Worm (Caenorhabditis elegans) whole organism, midembryonic: ENCODE data around the gene fbxa-139.
"Not testable (repeated sequence)": the region's sequence is repeated elsewhere in the genome, so short reads cannot be mapped to it uniquely, and the experiment has no call there.

Source experiments
- T22C8.4 ChIP-seq: fragments of 200-800 bp; sonication (Bioruptor generic); IDR thresholded peaks from 2 replicates; pipeline ENCODE4 v1.3.6; 2022; ENCODE audit warnings: missing genetic modification characterization, missing compliant biosample characterization
- cog-1 ChIP-seq: sonication (generic microtip); optimal IDR thresholded peaks from 2 replicates; lab custom pipeline; 2016; ENCODE audit warnings: missing genetic modification characterization, missing compliant biosample characterization
- flt-1 ChIP-seq: fragments of 200-800 bp; sonication (Bioruptor generic); IDR thresholded peaks from 2 replicates; pipeline ENCODE4 v1.3.6; 2022; ENCODE audit warnings: missing genetic modification characterization, missing compliant biosample characterization
- klf-2 ChIP-seq: fragments of 200-800 bp; sonication (Bioruptor generic); conservative IDR thresholded peaks from 2 replicates; pipeline ENCODE4 v1.3.6; 2022; ENCODE audit warnings: missing genetic modification reagents, missing genetic modification characterization, missing compliant biosample characterization
- med-1 ChIP-seq: sonication (generic microtip); optimal IDR thresholded peaks from 2 replicates; lab custom pipeline; 2017; ENCODE audit warnings: missing genetic modification characterization, mild to moderate bottlenecking, missing compliant biosample characterization, antibody characterized with exemption, missing genetic modification reagents; ENCODE audit not compliant: insufficient read depth
- ref-1 ChIP-seq: fragments of 200-800 bp; sonication (Bioruptor generic); conservative IDR thresholded peaks from 2 replicates; pipeline ENCODE4 v1.3.6; 2022; ENCODE audit warnings: missing genetic modification reagents, missing genetic modification characterization, missing compliant biosample characterization
- tab-1 ChIP-seq: fragments of 200-800 bp; sonication (Bioruptor generic); IDR thresholded peaks from 2 replicates; pipeline ENCODE4 v1.3.6; 2022; ENCODE audit warnings: missing genetic modification characterization, missing compliant biosample characterization
- ztf-23 ChIP-seq: fragments of 200-800 bp; sonication (Bioruptor generic); IDR thresholded peaks from 2 replicates; pipeline ENCODE4 v1.3.6; 2022; ENCODE audit warnings: missing genetic modification reagents, missing genetic modification characterization, missing compliant biosample characterization
- ztf-29 ChIP-seq: fragments of 200-800 bp; sonication (Bioruptor generic); IDR thresholded peaks from 2 replicates; pipeline ENCODE4 v1.3.6; 2022; ENCODE audit warnings: missing genetic modification reagents, missing genetic modification characterization, missing compliant biosample characterization

The fbxa-139 gene

ce11 chrV:15602253-15602652 is 7.8 kb upstream of the fbxa-139 start, which contains the start of gene fbxa-152:
Gene fbxa-152, minus strand, starts transcription at chrV:15602353.
- TF ChIP-seq ztf-23 (GFP tag; lab: Robert Waterston, UW) (no peak), ztf-29 (GFP tag; lab: Robert Waterston, UW) (no peak), ref-1 (no peak), cog-1 (no peak), tab-1 (no peak), T22C8.4 (no peak), klf-2 (GFP tag; lab: Robert Waterston, UW) (no peak), flt-1 (GFP tag; lab: Robert Waterston, UW) (no peak), med-1 (GFP tag; lab: Kevin White, UChicago) (no peak)

- not testable (repeated sequence) for TF ChIP-seq cog-1; tab-1; klf-2 (GFP tag; lab: Robert Waterston, UW)
Observed at ce11 chrV:15599762-15600161, 5.3 kb upstream of the fbxa-139 start, which contains the start of gene B0391.14. Gene B0391.14, minus strand, starts transcription at chrV:15599862.

DNA sequence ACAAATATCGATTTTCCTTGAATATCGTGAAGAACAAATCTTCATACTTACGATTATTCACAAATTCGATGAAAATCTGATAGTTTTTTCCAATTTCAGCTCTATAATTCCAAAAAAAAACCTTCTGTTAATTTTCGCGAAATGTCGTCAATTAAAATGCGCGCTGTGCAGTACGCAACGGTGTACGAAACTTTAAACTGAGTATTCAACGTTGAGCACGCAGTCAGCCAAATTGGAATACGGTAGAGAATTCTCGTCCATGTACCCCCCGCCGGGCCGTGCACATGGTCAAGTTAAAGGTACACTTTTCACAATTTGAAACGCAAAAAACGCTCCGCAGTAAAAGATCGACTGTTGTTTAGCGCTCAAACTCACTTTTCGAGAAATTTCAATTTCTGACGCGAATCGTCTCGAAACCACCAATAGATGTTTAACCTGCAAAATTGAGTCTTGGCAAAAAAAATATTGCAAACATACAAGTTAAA is 4.2 kb downstream of the fbxa-139 start, which contains the start of gene F28F8.7:
Gene F28F8.7 (minus strand): TSS at position 435 of the 485 bp plus-strand sequence.
- TF ChIP-seq tab-1; cog-1; flt-1 (GFP tag; lab: Robert Waterston, UW): not testable (repeated sequence)

DNA sequence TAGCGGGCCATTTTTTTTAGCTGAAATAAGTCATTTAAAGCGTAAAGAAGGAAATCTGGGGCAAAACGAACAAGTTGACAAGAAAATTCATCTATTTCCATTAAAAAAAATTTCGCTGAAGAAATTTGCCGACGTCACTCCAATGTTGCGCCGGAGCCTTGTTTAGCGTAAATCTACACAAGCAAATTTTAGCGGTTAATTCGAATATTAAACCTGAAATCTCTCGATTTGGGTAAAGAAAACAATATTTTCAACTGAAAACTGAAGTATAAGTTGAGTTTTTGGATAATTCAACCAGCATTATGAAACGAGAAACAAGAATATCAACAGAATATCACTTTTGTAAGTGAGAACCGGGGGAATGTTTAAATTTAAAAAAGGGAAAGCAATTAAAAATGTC is 16.1 kb downstream of the fbxa-139 start, which contains the start of gene F28F8.9:
Gene F28F8.9 (minus strand): TSS at position 288 of the 400 bp plus-strand sequence.
- no peak for TF ChIP-seq klf-2 (GFP tag; lab: Robert Waterston, UW)
- no peak for TF ChIP-seq cog-1
- no peak for TF ChIP-seq ref-1
- TF ChIP-seq T22C8.4 = no peak
- no peak for TF ChIP-seq tab-1
- TF ChIP-seq ztf-23 (GFP tag; lab: Robert Waterston, UW) = no peak

ce11 chrV:15577395-15577896 is 17.0 kb downstream of the fbxa-139 start, which contains the start of gene atx-3:
Gene atx-3, minus strand, starts transcription at chrV:15577445.
- no peak for TF ChIP-seq ztf-29 (GFP tag; lab: Robert Waterston, UW)
- no peak for TF ChIP-seq T22C8.4
- no peak for TF ChIP-seq ztf-23 (GFP tag; lab: Robert Waterston, UW)
- TF ChIP-seq med-1 (GFP tag; lab: Kevin White, UChicago) = no peak
- TF ChIP-seq klf-2 (GFP tag; lab: Robert Waterston, UW) = no peak
- no peak for TF ChIP-seq cog-1
- TF ChIP-seq ref-1 = no peak
- no peak for TF ChIP-seq tab-1
- TF ChIP-seq flt-1 (GFP tag; lab: Robert Waterston, UW) = no peak

DNA sequence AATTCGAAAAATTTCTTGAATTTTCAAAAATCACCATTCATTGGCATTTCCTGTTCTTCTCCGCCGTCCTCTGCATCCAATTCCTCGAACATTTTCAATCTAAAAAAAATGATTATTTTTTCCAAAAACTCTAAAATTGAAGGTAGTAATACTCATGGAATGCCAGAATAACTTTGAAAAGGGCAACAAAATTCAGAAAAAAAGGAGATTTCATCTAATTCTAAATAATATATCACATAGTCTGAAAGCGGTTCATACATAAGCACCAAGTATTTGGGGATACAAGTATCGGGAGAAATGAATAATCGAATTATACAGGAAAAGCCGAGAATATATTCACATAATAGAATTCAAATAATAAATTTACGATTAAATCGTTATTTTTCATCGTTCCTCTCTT is 19.2 kb downstream of the fbxa-139 start, which contains the start of gene mdt-28:
Gene mdt-28 (minus strand): TSS at position 101 of the 400 bp plus-strand sequence.
- TF ChIP-seq ztf-29 (GFP tag; lab: Robert Waterston, UW) (no peak), klf-2 (GFP tag; lab: Robert Waterston, UW) (no peak), tab-1 (no peak), ztf-23 (GFP tag; lab: Robert Waterston, UW) (no peak)

DNA sequence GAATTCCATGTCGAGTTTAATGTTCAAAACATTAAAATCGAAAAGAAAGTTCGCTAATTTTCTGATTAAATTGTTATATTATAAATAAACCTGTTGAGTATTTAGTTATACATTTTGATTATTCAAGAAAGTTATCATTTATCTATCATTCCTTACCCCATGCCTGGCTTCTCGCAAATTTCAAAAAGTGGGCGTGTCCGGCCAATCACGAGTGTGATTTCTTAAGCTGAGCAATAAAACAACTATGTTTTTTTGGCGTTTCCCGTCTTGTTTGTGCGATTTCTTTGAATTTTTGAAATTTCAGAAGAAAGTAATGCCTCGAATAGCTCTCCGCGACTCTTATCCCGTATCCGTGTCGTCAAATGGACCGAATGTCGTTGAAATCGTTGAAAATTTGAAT is 21.9 kb downstream of the fbxa-139 start, which contains the start of gene fbxa-94:
Gene fbxa-94 (plus strand): TSS at position 301 of the 400 bp plus-strand sequence.
- TF ChIP-seq ztf-23 (GFP tag; lab: Robert Waterston, UW) = no peak
- TF ChIP-seq ref-1 = no peak
- TF ChIP-seq T22C8.4 = no peak
- no peak for TF ChIP-seq med-1 (GFP tag; lab: Kevin White, UChicago)
- TF ChIP-seq ztf-29 (GFP tag; lab: Robert Waterston, UW) = no peak
- no peak for TF ChIP-seq klf-2 (GFP tag; lab: Robert Waterston, UW)
- no peak for TF ChIP-seq tab-1
- no peak for TF ChIP-seq flt-1 (GFP tag; lab: Robert Waterston, UW)
- TF ChIP-seq cog-1 = no peak

DNA sequence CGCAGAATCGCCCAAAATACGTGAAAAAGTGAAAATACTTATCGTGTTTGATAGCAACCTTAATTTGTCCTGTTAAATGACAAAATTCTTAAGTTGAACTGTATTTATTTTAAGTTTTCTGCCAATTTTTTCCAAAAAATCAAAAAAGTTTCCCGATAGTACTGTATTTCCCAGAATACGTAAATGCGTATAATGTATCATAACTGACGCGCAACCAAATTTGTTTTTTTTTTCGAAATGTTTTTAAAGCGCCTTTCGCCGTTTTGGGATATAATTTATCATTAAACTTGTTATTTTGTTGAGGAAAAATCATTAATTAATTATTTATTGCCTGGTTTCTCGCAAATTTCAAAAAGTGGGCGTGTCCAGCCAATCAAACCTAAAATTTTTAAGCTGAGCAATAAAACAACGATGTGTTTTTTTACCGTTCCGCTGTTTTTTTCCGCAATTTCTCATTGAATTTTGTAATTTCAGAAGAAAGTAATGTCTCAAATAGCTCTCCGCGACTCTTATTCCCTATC is 23.4 kb downstream of the fbxa-139 start, which contains the start of gene fbxa-95:
Gene fbxa-95 (plus strand): TSS at position 471 of the 521 bp plus-strand sequence.
- TF ChIP-seq klf-2 (GFP tag; lab: Robert Waterston, UW) (no peak), med-1 (GFP tag; lab: Kevin White, UChicago) (no peak), ztf-29 (GFP tag; lab: Robert Waterston, UW) (no peak), T22C8.4 (no peak), flt-1 (GFP tag; lab: Robert Waterston, UW) (no peak), cog-1 (no peak), tab-1 (no peak), ref-1 (no peak), ztf-23 (GFP tag; lab: Robert Waterston, UW) (no peak)

DNA sequence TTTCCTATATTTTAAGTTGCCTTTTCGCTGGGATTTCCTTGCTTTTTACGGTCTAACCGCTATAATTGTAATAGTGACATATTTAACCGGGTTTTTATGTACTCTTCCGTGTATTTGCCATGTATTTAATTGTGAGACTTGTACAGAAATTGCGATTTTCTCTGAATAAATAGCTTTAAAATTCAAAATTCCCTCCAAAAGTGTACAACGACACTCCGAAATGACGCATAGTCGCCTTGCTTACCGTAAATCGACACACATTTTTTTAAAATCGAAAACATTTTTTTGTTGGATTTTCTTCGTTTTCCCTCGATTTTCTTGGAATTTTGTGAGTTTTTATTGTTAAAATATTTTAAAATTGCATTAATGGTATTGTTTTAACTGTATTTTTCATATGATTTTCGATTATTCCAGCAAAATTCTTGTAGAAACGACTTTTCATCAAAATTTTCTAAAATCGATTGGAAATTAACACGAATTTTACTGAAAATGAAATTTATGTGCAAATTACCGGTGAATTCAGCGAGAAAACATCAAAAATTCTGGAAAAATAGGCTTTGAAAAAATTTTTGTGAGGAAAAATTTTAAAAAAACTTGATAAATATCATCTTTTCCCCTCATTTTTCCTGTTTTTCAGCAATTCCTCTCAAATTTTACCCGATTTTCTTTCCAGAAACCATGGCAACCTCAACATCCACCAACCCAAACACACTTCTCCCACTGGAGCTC is 24.6 kb downstream of the fbxa-139 start, which contains the start of gene lsm-5:
Gene lsm-5 (plus strand): TSS at position 679 of the 729 bp plus-strand sequence.
- TF ChIP-seq ztf-29 (GFP tag; lab: Robert Waterston, UW) (no peak), med-1 (GFP tag; lab: Kevin White, UChicago) (no peak), cog-1 (no peak), klf-2 (GFP tag; lab: Robert Waterston, UW) (no peak), tab-1 (no peak), flt-1 (GFP tag; lab: Robert Waterston, UW) (no peak), T22C8.4 (no peak), ref-1 (no peak), ztf-23 (GFP tag; lab: Robert Waterston, UW) (no peak)

ce11 chrV:15568381-15568780 is 26.1 kb downstream of the fbxa-139 start:
- TF ChIP-seq ref-1 (no peak), T22C8.4 (no peak), klf-2 (GFP tag; lab: Robert Waterston, UW) (no peak)
